6 fruit fly cellular contexts compared by ENCODE assay signal in genomic region chr2L:19165998-19166397, dm6.
TF ChIP-seq lines count a peak whose summit lies in the region.

No protein-coding gene starts in this region.

- peak; percentile 0 to 12 for TF ChIP-seq CTCF in S2 (optimal IDR thresholded peaks at IDR 0.05; lab: Kevin White, UChicago)
- TF ChIP-seq CTCF in whole organism, embryonic (GFP tag; optimal IDR thresholded peaks at IDR 0.05; lab: Kevin White, UChicago) = peak; percentile 17

TF ChIP-seq in whole organism, adult, 20 proteins besides CTCF, POLR2A, EP300 and RAD21:
- TF ChIP-seq bab1 (GFP tag; optimal IDR thresholded peaks at IDR 0.05; lab: Kevin White, UChicago) (peak; percentile 54), kay (GFP tag; lab: Kevin White, UChicago; ENCODE audit: borderline replicate concordance) (no peak), pad (GFP tag; optimal IDR thresholded peaks at IDR 0.05; lab: Kevin White, UChicago) (peak; percentile 48)

TF ChIP-seq in whole organism, embryonic, 481 proteins besides CTCF, POLR2A, EP300 and RAD21 (continues in another document):
- no peak for TF ChIP-seq CG18619 (GFP tag; optimal IDR thresholded peaks at IDR 0.05; lab: Kevin White, UChicago)
- TF ChIP-seq CG14860 (GFP tag; IDR thresholded peaks at IDR 0.05; lab: Robert Waterston, UW; ENCODE audit: partially characterized antibody) = no peak
- TF ChIP-seq tll (GFP tag; optimal IDR thresholded peaks at IDR 0.05; lab: Kevin White, UChicago) = peak in 1 of 2 experiments; percentile 37
- TF ChIP-seq CG6254 (GFP tag; optimal IDR thresholded peaks at IDR 0.05; lab: Kevin White, UChicago) = no peak
- no peak for TF ChIP-seq Lhr (GFP tag; optimal IDR thresholded peaks at IDR 0.05; lab: Kevin White, UChicago)
- no peak for TF ChIP-seq CG7928 (GFP tag; optimal IDR thresholded peaks at IDR 0.05; lab: Kevin White, UChicago)
- TF ChIP-seq sens (GFP tag; lab: Kevin White, UChicago) = peak; percentile 78
- TF ChIP-seq CG34224 (GFP tag; IDR thresholded peaks at IDR 0.05; lab: Robert Waterston, UW; ENCODE audit: partially characterized antibody) = 0 out of 3 replicates have a peak, but pooled peaks have one; percentile 16
- peak; percentile 74 for TF ChIP-seq CG17568 (GFP tag; optimal IDR thresholded peaks at IDR 0.05; lab: Kevin White, UChicago)
- TF ChIP-seq vvl (GFP tag; IDR thresholded peaks at IDR 0.05; lab: Robert Waterston, UW) = peak; percentile 26; the same call in 1 of the 2 replicates
- TF ChIP-seq tna (GFP tag; IDR thresholded peaks at IDR 0.05; lab: Robert Waterston, UW; ENCODE audit: partially characterized antibody) = peak; percentile 2; the same call in 1 of the 2 replicates
- peak; percentile 16 for TF ChIP-seq sqz (GFP tag; optimal IDR thresholded peaks at IDR 0.05; lab: Kevin White, UChicago)
- peak; percentile 91 for TF ChIP-seq CG2199 (GFP tag; IDR thresholded peaks at IDR 0.05; lab: Robert Waterston, UW)
- TF ChIP-seq CG10321 (GFP tag; IDR thresholded peaks at IDR 0.05; lab: Robert Waterston, UW) = peak; percentile 85
- TF ChIP-seq ftz-f1 (GFP tag; optimal IDR thresholded peaks at IDR 0.05; lab: Kevin White, UChicago) = peak; percentile 41
- TF ChIP-seq CG15601 (tag; optimal IDR thresholded peaks at IDR 0.05; lab: Kevin White, UChicago) = peak; percentile 94
- peak; percentile 59 for TF ChIP-seq HmgZ (tag; optimal IDR thresholded peaks at IDR 0.05; lab: Kevin White, UChicago)
- 0 out of 2 replicates have a peak, but pooled peaks have one; percentile 19 for TF ChIP-seq Scr (GFP tag; IDR thresholded peaks at IDR 0.05; lab: Robert Waterston, UW; ENCODE audit: partially characterized antibody)
- no peak for TF ChIP-seq CG9797 (GFP tag; optimal IDR thresholded peaks at IDR 0.05; lab: Kevin White, UChicago)

TF ChIP-seq in whole organism, prepupa, 60 proteins besides CTCF, POLR2A, EP300 and RAD21:
- TF ChIP-seq CG10631 (GFP tag; optimal IDR thresholded peaks at IDR 0.05; lab: Kevin White, UChicago) (no peak), Hr38 (GFP tag; optimal IDR thresholded peaks at IDR 0.05; lab: Kevin White, UChicago) (no peak), CG6792 (GFP tag; optimal IDR thresholded peaks at IDR 0.05; lab: Kevin White, UChicago) (no peak), CG16779 (tag; optimal IDR thresholded peaks at IDR 0.05; lab: Kevin White, UChicago) (no peak), vri (GFP tag; optimal IDR thresholded peaks at IDR 0.05; lab: Kevin White, UChicago) (no peak), Sox14 (GFP tag; optimal IDR thresholded peaks at IDR 0.05; lab: Kevin White, UChicago) (peak; percentile 56), Hr39 (GFP tag; optimal IDR thresholded peaks at IDR 0.05; lab: Kevin White, UChicago) (no peak), dsx (GFP tag; optimal IDR thresholded peaks at IDR 0.05; lab: Kevin White, UChicago; ENCODE audit: poor library complexity, severe bottlenecking) (peak; percentile 39), Eip78C (GFP tag; lab: Kevin White, UChicago) (peak; percentile 66), acj6 (GFP tag; optimal IDR thresholded peaks at IDR 0.05; lab: Kevin White, UChicago) (no peak)

TF ChIP-seq in whole organism, pupa, 21 proteins besides CTCF, POLR2A, EP300 and RAD21:
- TF ChIP-seq CG4496 (GFP tag; IDR thresholded peaks at IDR 0.05; lab: Robert Waterston, UW) (no peak), D1 (tag; optimal IDR thresholded peaks at IDR 0.05; lab: Kevin White, UChicago) (no peak), CG17806 (tag; optimal IDR thresholded peaks at IDR 0.05; lab: Kevin White, UChicago) (no peak), EcR (GFP tag; optimal IDR thresholded peaks at IDR 0.05; lab: Kevin White, UChicago) (peak; percentile 22), Pif1A (GFP tag; optimal IDR thresholded peaks at IDR 0.05; lab: Kevin White, UChicago) (no peak), CG13204 (GFP tag; optimal IDR thresholded peaks at IDR 0.05; lab: Kevin White, UChicago) (no peak), Pif1B (GFP tag; optimal IDR thresholded peaks at IDR 0.05; lab: Kevin White, UChicago) (no peak), Ets98B (GFP tag; IDR thresholded peaks at IDR 0.05; lab: Robert Waterston, UW) (0 out of 2 replicates have a peak, but pooled peaks have one; percentile 10), gl (tag; optimal IDR thresholded peaks at IDR 0.05; lab: Kevin White, UChicago) (no peak), CG8159 (tag; optimal IDR thresholded peaks at IDR 0.05; lab: Kevin White, UChicago) (no peak), fd96Ca (GFP tag; IDR thresholded peaks at IDR 0.05; lab: Robert Waterston, UW) (no peak), CG10348 (GFP tag; IDR thresholded peaks at IDR 0.05; lab: Robert Waterston, UW) (no peak), CG12605 (GFP tag; IDR thresholded peaks at IDR 0.05; lab: Robert Waterston, UW) (no peak), Snoo (tag; optimal IDR thresholded peaks at IDR 0.05; lab: Kevin White, UChicago) (no peak), CG9948 (tag; optimal IDR thresholded peaks at IDR 0.05; lab: Kevin White, UChicago) (no peak), CG34367 (tag; optimal IDR thresholded peaks at IDR 0.05; lab: Kevin White, UChicago) (no peak), CG14655 (GFP tag; optimal IDR thresholded peaks at IDR 0.05; lab: Kevin White, UChicago) (no peak), CG32121 (GFP tag; IDR thresholded peaks at IDR 0.05; lab: Robert Waterston, UW) (peak; percentile 14; the same call in 1 of the 2 replicates)

TF ChIP-seq in whole organism, wandering third instar larva, 38 proteins besides CTCF, POLR2A, EP300 and RAD21:
- TF ChIP-seq OdsH (GFP tag; optimal IDR thresholded peaks at IDR 0.05; lab: Kevin White, UChicago) = no peak
- TF ChIP-seq Vsx2 (GFP tag; optimal IDR thresholded peaks at IDR 0.05; lab: Kevin White, UChicago; ENCODE audit: partially characterized antibody) = peak; percentile 72
- peak; percentile 89 for TF ChIP-seq Myc (optimal IDR thresholded peaks at IDR 0.05; lab: Kevin White, UChicago)
- TF ChIP-seq Hr83 (GFP tag; optimal IDR thresholded peaks at IDR 0.05; lab: Kevin White, UChicago; ENCODE audit: poor library complexity, severe bottlenecking) = peak; percentile 20
- TF ChIP-seq N (GFP tag; optimal IDR thresholded peaks at IDR 0.05; lab: Kevin White, UChicago) = peak; percentile 94
